Worm (Caenorhabditis elegans) whole organism, L1 larva: ENCODE results near the gene dex-1.

Source experiments
- C04F5.9 ChIP-seq: sonication (generic microtip); optimal IDR thresholded peaks from 2 replicates; lab custom pipeline; 2016; ENCODE audit warnings: missing genetic modification characterization, missing compliant biosample characterization
- aha-1 ChIP-seq: fragments of 150-350 bp; optimal IDR thresholded peaks from 2 replicates; lab custom pipeline; 2014; ENCODE audit warnings: missing biosample characterization, missing genetic modification characterization
- ceh-8 ChIP-seq: fragments of 200-800 bp; sonication (Bioruptor generic); optimal IDR thresholded peaks from 2 replicates; lab custom pipeline; 2018; ENCODE audit warnings: mild to moderate bottlenecking, missing genetic modification characterization, moderate library complexity, missing compliant biosample characterization
- dsc-1 ChIP-seq: sonication (generic microtip); optimal IDR thresholded peaks from 2 replicates; lab custom pipeline; 2016; ENCODE audit warnings: mild to moderate bottlenecking, missing genetic modification characterization, missing compliant biosample characterization
- efl-1 ChIP-seq, 4 experiments: fragments of 150-350 bp; optimal IDR thresholded peaks in 3 of 4; peaks in 1 of 4; 1 replicate in 1 of 4; 2 replicates in 3 of 4; lab custom pipeline; 2014; ENCODE audit warnings: missing biosample characterization in 2 of 4, missing genetic modification characterization in 2 of 4, missing genetic modification reagents in 2 of 4
- egl-13 ChIP-seq: sonication (generic microtip); optimal IDR thresholded peaks from 2 replicates; lab custom pipeline; 2016; ENCODE audit warnings: missing genotype, missing genetic modification reagents, missing genetic modification characterization, missing compliant biosample characterization
- elt-2 ChIP-seq: sonication (generic microtip); optimal IDR thresholded peaks from 2 replicates; lab custom pipeline; 2016; ENCODE audit warnings: missing genetic modification characterization, mild to moderate bottlenecking, inconsistent platforms, missing compliant biosample characterization, missing genetic modification reagents
- fkh-4 ChIP-seq: sonication (generic microtip); optimal IDR thresholded peaks from 2 replicates; lab custom pipeline; 2016; ENCODE audit warnings: missing compliant biosample characterization, missing genetic modification characterization, borderline replicate concordance
- grh-1 ChIP-seq: fragments of 200-800 bp; sonication (Bioruptor generic); IDR thresholded peaks from 2 replicates; pipeline ENCODE4 v1.3.6; 2022; ENCODE audit warnings: missing genetic modification reagents, missing genetic modification characterization, missing compliant biosample characterization
- hpl-2 ChIP-seq: fragments of 150-350 bp; optimal IDR thresholded peaks from 2 replicates; lab custom pipeline; 2014; ENCODE audit warnings: missing biosample characterization, missing genetic modification reagents, missing genetic modification characterization
- isw-1 ChIP-seq: fragments of 200-800 bp; sonication (Bioruptor generic); IDR thresholded peaks from 2 replicates; pipeline ENCODE4 v1.3.6; 2022; ENCODE audit warnings: missing genetic modification characterization, missing compliant biosample characterization
- jun-1 ChIP-seq: fragments of 150-350 bp; optimal IDR thresholded peaks from 2 replicates; lab custom pipeline; 2014; ENCODE audit warnings: missing biosample characterization, missing genetic modification reagents, missing genetic modification characterization
- lin-14 ChIP-seq: fragments of 200-800 bp; sonication (Bioruptor generic); optimal IDR thresholded peaks from 2 replicates; lab custom pipeline; 2018; ENCODE audit warnings: mild to moderate bottlenecking, missing genetic modification characterization, moderate library complexity, missing compliant biosample characterization
- lin-35 ChIP-seq, 2 experiments: fragments of 150-350 bp; optimal IDR thresholded peaks; 2 replicates each; lab custom pipeline; 2014; ENCODE audit warnings: missing biosample characterization in 2 of 2, missing genetic modification characterization in 2 of 2, missing genetic modification reagents in 2 of 2
- lir-3 ChIP-seq: sonication (generic microtip); optimal IDR thresholded peaks from 2 replicates; lab custom pipeline; 2016; ENCODE audit warnings: mild to moderate bottlenecking, missing genetic modification characterization, moderate library complexity, missing compliant biosample characterization; ENCODE audit not compliant: poor library complexity
- nhr-12 ChIP-seq: sonication (generic microtip); optimal IDR thresholded peaks from 2 replicates; lab custom pipeline; 2017; ENCODE audit warnings: missing biosample characterization, missing genetic modification characterization
- nhr-19 ChIP-seq: fragments of 200-800 bp; sonication (Bioruptor generic); conservative IDR thresholded peaks from 2 replicates; pipeline ENCODE4 v1.3.6; 2022; ENCODE audit warnings: missing genetic modification characterization, missing compliant biosample characterization
- nhr-71 ChIP-seq: sonication (generic microtip); optimal IDR thresholded peaks from 2 replicates; lab custom pipeline; 2016; ENCODE audit warnings: mild to moderate bottlenecking, missing genetic modification characterization, moderate library complexity, missing compliant biosample characterization
- nhr-76 ChIP-seq: sonication (generic microtip); optimal IDR thresholded peaks from 2 replicates; lab custom pipeline; 2017; ENCODE audit warnings: missing biosample characterization, missing genetic modification characterization
- nhr-77 ChIP-seq: fragments of 150-350 bp; optimal IDR thresholded peaks from 2 replicates; lab custom pipeline; 2014; ENCODE audit warnings: missing biosample characterization, missing genetic modification characterization
- nhr-84 ChIP-seq: sonication (generic microtip); optimal IDR thresholded peaks from 2 replicates; lab custom pipeline; 2017; ENCODE audit warnings: missing biosample characterization, missing genetic modification characterization
- nhr-85 ChIP-seq: sonication (generic microtip); peaks from one replicate; lab custom pipeline; 2016; ENCODE audit warnings: missing genetic modification characterization, inconsistent platforms, missing compliant biosample characterization
- nhr-90 ChIP-seq: sonication (generic microtip); optimal IDR thresholded peaks from 2 replicates; lab custom pipeline; 2016; ENCODE audit warnings: mild to moderate bottlenecking, missing genetic modification characterization, missing compliant biosample characterization; ENCODE audit not compliant: poor library complexity
- pag-3 ChIP-seq: sonication (generic microtip); optimal IDR thresholded peaks from 2 replicates; lab custom pipeline; 2017; ENCODE audit warnings: missing genetic modification characterization, mild to moderate bottlenecking, missing compliant biosample characterization, antibody characterized with exemption, borderline replicate concordance; ENCODE audit not compliant: insufficient read depth
- pqm-1 ChIP-seq: sonication (generic microtip); optimal IDR thresholded peaks from 3 replicates; lab custom pipeline; 2017; ENCODE audit warnings: missing biosample characterization, missing genetic modification characterization
- rnt-1 ChIP-seq: sonication (generic microtip); optimal IDR thresholded peaks from 2 replicates; lab custom pipeline; 2016; ENCODE audit warnings: mild to moderate bottlenecking, missing genetic modification characterization, moderate library complexity, missing compliant biosample characterization
- snpc-4 ChIP-seq: fragments of 150-350 bp; optimal IDR thresholded peaks from 2 replicates; lab custom pipeline; 2014; ENCODE audit warnings: missing biosample characterization, missing genetic modification characterization
- snu-23 ChIP-seq: sonication (generic microtip); optimal IDR thresholded peaks from 2 replicates; lab custom pipeline; 2016; ENCODE audit warnings: missing genetic modification characterization, missing compliant biosample characterization
- sup-37 ChIP-seq: fragments of 200-800 bp; sonication (Bioruptor generic); optimal IDR thresholded peaks from 2 replicates; lab custom pipeline; 2018; ENCODE audit warnings: mild to moderate bottlenecking, missing genetic modification characterization, missing compliant biosample characterization
- unc-30 ChIP-seq: sonication (generic microtip); optimal IDR thresholded peaks from 2 replicates; lab custom pipeline; 2017; ENCODE audit warnings: missing biosample characterization, missing genetic modification characterization
- xbp-1 ChIP-seq: sonication (generic microtip); optimal IDR thresholded peaks from 2 replicates; lab custom pipeline; 2016; ENCODE audit warnings: missing genetic modification characterization, missing compliant biosample characterization
- zip-4 ChIP-seq: fragments of 200-800 bp; sonication (Bioruptor generic); optimal IDR thresholded peaks from 2 replicates; lab custom pipeline; 2018; ENCODE audit warnings: mild to moderate bottlenecking, missing genetic modification characterization, moderate library complexity, missing compliant biosample characterization
- ztf-4 ChIP-seq: fragments of 150-350 bp; optimal IDR thresholded peaks from 2 replicates; lab custom pipeline; 2014; ENCODE audit warnings: missing biosample characterization, missing genetic modification characterization

The dex-1 gene

DNA sequence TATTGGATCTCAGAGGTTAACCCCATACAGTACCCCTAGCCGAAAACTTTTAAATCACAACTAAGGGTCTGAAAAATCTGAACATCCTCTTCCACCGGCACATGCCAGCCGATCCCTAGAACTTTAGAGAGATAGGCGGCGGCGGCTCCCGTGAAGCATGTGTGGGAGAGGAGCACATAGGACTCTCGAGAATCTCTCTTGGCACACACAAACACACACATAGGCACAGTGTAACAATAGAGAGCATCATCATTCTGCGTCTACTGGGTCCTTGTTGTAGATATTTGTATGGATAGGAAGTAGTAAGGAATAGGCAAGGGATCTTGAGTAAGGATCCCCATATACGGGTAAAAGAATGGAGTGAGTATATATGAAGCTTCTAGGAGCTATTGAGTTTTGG lies 39.8 kb downstream of the dex-1 start:
- peak; percentile 55 for TF ChIP-seq rnt-1
- TF ChIP-seq lin-14 (GFP tag; lab: Kevin White, UChicago): peak; percentile 28
- peak; percentile 13; the same call in 1 of the 2 replicates for TF ChIP-seq nhr-19 (GFP tag; lab: Robert Waterston, UW)
- no peak for TF ChIP-seq grh-1
- TF ChIP-seq nhr-71 (tag; lab: Kevin White, UChicago): peak; percentile 33
- peak; percentile 26 for TF ChIP-seq dsc-1 (tag; lab: Kevin White, UChicago)
- TF ChIP-seq pag-3 (tag; lab: Kevin White, UChicago): peak; percentile 89
- no peak for TF ChIP-seq isw-1 (GFP tag; lab: Robert Waterston, UW)
- peak; percentile 1 for TF ChIP-seq snu-23 (GFP tag; lab: Kevin White, UChicago)
- TF ChIP-seq nhr-77 (tag; lab: Kevin White, UChicago): no peak
- TF ChIP-seq, all 84 proteins: peak for 7

DNA sequence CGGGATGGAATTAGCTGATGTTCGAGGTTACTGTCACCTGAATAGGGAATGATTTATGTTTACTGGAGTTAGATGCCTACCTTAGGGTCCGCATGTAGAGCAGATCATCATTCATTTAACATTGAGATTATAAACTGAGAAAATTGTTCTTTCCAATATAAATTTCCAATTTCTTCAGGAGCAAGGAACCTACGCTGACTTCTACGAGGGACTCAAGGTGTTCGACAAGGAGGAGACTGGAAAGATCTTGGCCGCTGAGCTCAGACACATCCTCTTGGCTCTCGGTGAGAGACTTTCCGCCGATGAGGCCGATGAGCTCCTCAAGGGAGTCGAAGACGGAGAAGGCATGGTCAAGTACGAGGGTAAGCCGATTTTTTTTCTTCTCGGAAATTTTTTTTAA lies 40.6 kb downstream of the dex-1 start:
- TF ChIP-seq nhr-85 (tag; lab: Kevin White, UChicago) (peak; percentile 51), nhr-12 (tag; lab: Kevin White, UChicago) (no peak)

DNA sequence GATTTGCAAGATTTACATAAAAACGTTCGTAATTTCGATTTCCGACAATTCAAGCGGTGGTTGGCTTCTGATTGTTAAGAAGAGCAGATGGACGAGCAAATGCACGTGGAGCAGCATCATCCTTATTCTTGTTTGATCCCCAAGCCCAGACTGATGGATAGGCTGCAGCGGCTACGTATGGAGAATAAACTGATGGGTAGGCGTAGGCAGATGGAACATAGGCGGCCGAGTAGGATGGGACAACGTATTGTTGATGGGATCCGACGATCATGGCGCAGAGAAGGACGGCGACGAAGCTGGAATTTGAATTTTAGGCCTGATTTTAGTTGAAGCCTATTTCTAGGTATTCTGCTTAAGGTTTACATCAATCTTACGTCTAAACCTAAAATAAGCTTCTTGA lies 42.4 kb downstream of the dex-1 start:
- no peak for TF ChIP-seq snpc-4 (tag; lab: Kevin White, UChicago)
- TF ChIP-seq lir-3 (tag; lab: Kevin White, UChicago): no peak
- TF ChIP-seq aha-1 (tag; lab: Kevin White, UChicago): no peak
- TF ChIP-seq pqm-1: no peak
- TF ChIP-seq hpl-2 (GFP tag; lab: Kevin White, UChicago): no peak
- no peak for TF ChIP-seq C04F5.9 (tag; lab: Kevin White, UChicago)
- no peak for TF ChIP-seq nhr-84
- no peak for TF ChIP-seq ceh-8 (GFP tag; lab: Kevin White, UChicago)
- TF ChIP-seq egl-13: no peak
- TF ChIP-seq grh-1: no peak
- TF ChIP-seq ztf-4: no peak
- TF ChIP-seq nhr-90 (tag; lab: Kevin White, UChicago): no peak
- TF ChIP-seq elt-2: no peak
- no peak for TF ChIP-seq nhr-76
- TF ChIP-seq dsc-1 (tag; lab: Kevin White, UChicago): no peak
- TF ChIP-seq zip-4 (GFP tag; lab: Kevin White, UChicago): no peak

DNA sequence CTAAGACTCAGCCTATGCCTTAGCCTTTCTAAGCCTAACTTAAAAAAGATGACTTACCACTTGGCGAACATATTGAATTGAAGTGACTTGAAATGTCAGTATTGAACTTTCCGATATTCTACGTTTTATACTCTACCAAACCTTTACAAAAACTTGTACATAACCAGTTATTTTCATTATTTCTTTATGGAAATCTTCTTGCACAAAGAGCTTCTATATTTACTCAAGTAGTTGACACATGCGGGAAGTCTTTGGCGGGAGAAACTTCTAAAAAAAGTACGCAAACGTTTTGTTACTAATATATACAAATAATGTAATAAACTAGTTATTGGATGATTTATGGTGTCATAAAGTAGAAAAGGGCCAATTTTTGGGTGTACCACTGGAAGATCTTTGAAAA lies 42.8 kb downstream of the dex-1 start, which contains the start of gene nspb-12:
Gene nspb-12, minus strand, starts transcription at position 101 of the 400 bp plus-strand sequence.
- TF ChIP-seq C04F5.9 (tag; lab: Kevin White, UChicago) (no peak), nhr-90 (tag; lab: Kevin White, UChicago) (no peak), zip-4 (GFP tag; lab: Kevin White, UChicago) (no peak)

DNA sequence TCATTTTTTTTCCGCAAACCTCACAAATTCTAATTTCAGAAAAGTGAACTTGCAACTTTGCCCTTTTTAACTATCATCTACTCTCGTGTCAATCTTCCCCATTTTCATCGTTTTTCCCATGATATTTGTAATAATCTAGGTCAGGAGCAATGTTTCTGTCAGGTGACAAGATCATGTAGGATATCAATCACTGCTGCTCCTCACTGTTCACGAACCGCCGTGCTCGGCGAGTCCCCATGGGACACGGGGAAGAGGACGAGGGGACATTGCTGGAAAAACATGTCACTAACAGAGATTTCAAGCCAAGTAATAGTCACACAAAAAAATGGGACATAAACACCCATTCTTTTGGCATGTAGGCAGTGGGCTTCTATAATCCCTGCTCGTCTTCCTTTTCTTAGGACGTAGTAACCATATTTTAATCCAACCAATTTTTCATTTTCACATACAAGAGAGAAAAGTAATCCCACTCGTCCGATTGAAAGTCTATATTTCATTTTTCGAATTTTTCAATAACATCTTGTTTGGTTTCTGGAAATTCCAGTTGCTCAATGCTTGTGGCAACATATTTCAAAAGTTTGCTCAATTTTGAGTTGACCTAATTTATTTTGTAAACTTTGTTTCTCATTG lies 45.0 kb downstream of the dex-1 start:
- TF ChIP-seq lin-14 (GFP tag; lab: Kevin White, UChicago) (peak; percentile 55), efl-1 (optimal IDR thresholded peaks at IDR 0.05; lab: Kevin White, UChicago) (no peak), efl-1 (GFP tag; optimal IDR thresholded peaks at IDR 0.05 in 1 of 2; lab: Kevin White, UChicago) (peak in 1 of 2 experiments; percentile 20), rnt-1 (peak; percentile 50), lin-35 (GFP tag; optimal IDR thresholded peaks at IDR 0.05; lab: Kevin White, UChicago) (no peak), nhr-71 (tag; lab: Kevin White, UChicago) (peak; percentile 28), fkh-4 (no peak), xbp-1 (no peak), jun-1 (tag; lab: Kevin White, UChicago) (no peak), unc-30 (tag; lab: Kevin White, UChicago) (peak; percentile 54), sup-37 (GFP tag; lab: Kevin White, UChicago) (no peak)
